Worm (Caenorhabditis elegans): ENCODE measurements around the gene F35C8.8.

ce11 chrX:5414250-5414649 is 41.8 kb upstream of the F35C8.8 start, which contains the start of gene C41A3.2:
- no peak for TF ChIP-seq lsy-2 (tag; optimal IDR thresholded peaks at IDR 0.05)
- no peak for TF ChIP-seq nhr-76 (tag; optimal IDR thresholded peaks at IDR 0.05)
- no peak for TF ChIP-seq ceh-20 (GFP tag; IDR thresholded peaks at IDR 0.05)
- TF ChIP-seq php-3 (GFP tag; IDR thresholded peaks at IDR 0.05) = no peak
- TF ChIP-seq lir-3 (tag; optimal IDR thresholded peaks at IDR 0.05) = no peak
- no peak for TF ChIP-seq jun-1 (tag; optimal IDR thresholded peaks at IDR 0.05)

All from whole organism, L4 larva.